Worm (Caenorhabditis elegans) whole organism, L1 larva: ENCODE results near the gene srxa-13.
A peak's percentile ranks its signal among the peaks of the same experiment; 100 is the strongest.

Experiments
- C16A3.4 ChIP-seq: fragments of 150-350 bp; optimal IDR thresholded peaks from 2 replicates; lab custom pipeline; 2014; ENCODE audit warnings: missing biosample characterization, missing genetic modification characterization
- C34B4.2 ChIP-seq: sonication (generic microtip); optimal IDR thresholded peaks from 2 replicates; lab custom pipeline; 2017; ENCODE audit warnings: mild to moderate bottlenecking, missing genetic modification characterization, missing compliant biosample characterization
- F16B12.6 ChIP-seq: fragments of 150-350 bp; optimal IDR thresholded peaks from 2 replicates; lab custom pipeline; 2014; ENCODE audit warnings: missing biosample characterization, missing genetic modification characterization
- aha-1 ChIP-seq: fragments of 150-350 bp; optimal IDR thresholded peaks from 2 replicates; lab custom pipeline; 2014; ENCODE audit warnings: missing biosample characterization, missing genetic modification characterization
- alr-1 ChIP-seq: fragments of 200-800 bp; sonication (Bioruptor generic); optimal IDR thresholded peaks from 2 replicates; lab custom pipeline; 2018; ENCODE audit warnings: borderline replicate concordance, mild to moderate bottlenecking, missing genetic modification characterization, missing compliant biosample characterization
- aly-2 ChIP-seq: fragments of 150-350 bp; optimal IDR thresholded peaks from 2 replicates; lab custom pipeline; 2014; ENCODE audit warnings: missing biosample characterization, missing genetic modification characterization
- ama-1 ChIP-seq: fragments of 150-350 bp; optimal IDR thresholded peaks from 2 replicates; lab custom pipeline; 2014
- ceh-63 ChIP-seq: fragments of 200-800 bp; sonication (Bioruptor generic); optimal IDR thresholded peaks from 2 replicates; lab custom pipeline; 2018; ENCODE audit warnings: mild to moderate bottlenecking, missing genetic modification characterization, missing compliant biosample characterization
- ceh-8 ChIP-seq: fragments of 200-800 bp; sonication (Bioruptor generic); optimal IDR thresholded peaks from 2 replicates; lab custom pipeline; 2018; ENCODE audit warnings: mild to moderate bottlenecking, missing genetic modification characterization, moderate library complexity, missing compliant biosample characterization
- ceh-82 ChIP-seq, 3 experiments: fragments of 150-350 bp in 1 of 3; sonication (generic microtip) in 2 of 3; optimal IDR thresholded peaks; 2 replicates each; lab custom pipeline; 2014 to 2017; ENCODE audit warnings: missing biosample characterization in 3 of 3, missing genetic modification characterization in 3 of 3
- ceh-88 ChIP-seq: fragments of 200-800 bp; sonication (Bioruptor generic); IDR thresholded peaks from 2 replicates; pipeline ENCODE4 v1.3.6; 2022; ENCODE audit warnings: missing genetic modification characterization, missing compliant biosample characterization
- ceh-90 ChIP-seq: sonication (generic microtip); optimal IDR thresholded peaks from 2 replicates; lab custom pipeline; 2016; ENCODE audit warnings: missing genetic modification characterization, missing compliant biosample characterization
- dpl-1 ChIP-seq, 3 experiments: fragments of 150-350 bp in 2 of 3; sonication (generic microtip) in 1 of 3; optimal IDR thresholded peaks; 2 replicates each; lab custom pipeline; 2014 to 2017; ENCODE audit warnings: missing biosample characterization in 3 of 3, missing genetic modification characterization in 3 of 3, missing genetic modification reagents in 3 of 3
- efl-1 ChIP-seq, 4 experiments: fragments of 150-350 bp; optimal IDR thresholded peaks in 3 of 4; peaks in 1 of 4; 1 replicate in 1 of 4; 2 replicates in 3 of 4; lab custom pipeline; 2014; ENCODE audit warnings: missing biosample characterization in 2 of 4, missing genetic modification characterization in 2 of 4, missing genetic modification reagents in 2 of 4
- egl-13 ChIP-seq: sonication (generic microtip); optimal IDR thresholded peaks from 2 replicates; lab custom pipeline; 2016; ENCODE audit warnings: missing genotype, missing genetic modification reagents, missing genetic modification characterization, missing compliant biosample characterization
- elt-3 ChIP-seq, 6 experiments: fragments of 150-350 bp in 1 of 6; sonication (generic microtip); optimal IDR thresholded peaks; 2 replicates each; lab custom pipeline; 2017 to 2018; ENCODE audit warnings: missing biosample characterization in 6 of 6, missing genetic modification characterization in 6 of 6, inconsistent platforms in 1 of 6
- fkh-10 ChIP-seq: sonication (generic microtip); optimal IDR thresholded peaks from 2 replicates; lab custom pipeline; 2017; ENCODE audit warnings: missing biosample characterization, missing genetic modification reagents, missing genetic modification characterization
- fkh-4 ChIP-seq: sonication (generic microtip); optimal IDR thresholded peaks from 2 replicates; lab custom pipeline; 2016; ENCODE audit warnings: missing compliant biosample characterization, missing genetic modification characterization, borderline replicate concordance
- fos-1 ChIP-seq: fragments of 150-350 bp; optimal IDR thresholded peaks from 2 replicates; lab custom pipeline; 2014; ENCODE audit warnings: missing biosample characterization, missing genetic modification characterization
- grh-1 ChIP-seq: fragments of 200-800 bp; sonication (Bioruptor generic); IDR thresholded peaks from 2 replicates; pipeline ENCODE4 v1.3.6; 2022; ENCODE audit warnings: missing genetic modification reagents, missing genetic modification characterization, missing compliant biosample characterization
- hlh-17 ChIP-seq: fragments of 200-800 bp; sonication (Bioruptor generic); optimal IDR thresholded peaks from 2 replicates; lab custom pipeline; 2018; ENCODE audit warnings: missing genetic modification characterization, mild to moderate bottlenecking, missing compliant biosample characterization, moderate library complexity, borderline replicate concordance
- hlh-4 ChIP-seq: sonication (generic microtip); optimal IDR thresholded peaks from 2 replicates; lab custom pipeline; 2016; ENCODE audit warnings: mild to moderate bottlenecking, missing genetic modification characterization, missing compliant biosample characterization
- jun-1 ChIP-seq: fragments of 150-350 bp; optimal IDR thresholded peaks from 2 replicates; lab custom pipeline; 2014; ENCODE audit warnings: missing biosample characterization, missing genetic modification reagents, missing genetic modification characterization
- lin-15B ChIP-seq: fragments of 150-350 bp; sonication (generic microtip); optimal IDR thresholded peaks from 3 replicates; lab custom pipeline; 2014; ENCODE audit warnings: missing biosample characterization, missing genetic modification characterization
- lin-39 ChIP-seq: fragments of 150-350 bp; optimal IDR thresholded peaks from 2 replicates; lab custom pipeline; 2014; ENCODE audit warnings: missing biosample characterization, missing genetic modification reagents, missing genetic modification characterization
- lir-3 ChIP-seq: sonication (generic microtip); optimal IDR thresholded peaks from 2 replicates; lab custom pipeline; 2016; ENCODE audit warnings: mild to moderate bottlenecking, missing genetic modification characterization, moderate library complexity, missing compliant biosample characterization; ENCODE audit not compliant: poor library complexity
- mdl-1 ChIP-seq, 2 experiments: fragments of 150-350 bp; optimal IDR thresholded peaks; 2 replicates each; lab custom pipeline; 2014 to 2017; ENCODE audit warnings: missing biosample characterization in 2 of 2, missing genetic modification characterization in 2 of 2, inconsistent platforms in 1 of 2
- mef-2 ChIP-seq: fragments of 150-350 bp; optimal IDR thresholded peaks from 2 replicates; lab custom pipeline; 2014; ENCODE audit warnings: missing biosample characterization, missing genetic modification characterization
- nhr-11 ChIP-seq: fragments of 150-350 bp; optimal IDR thresholded peaks from 2 replicates; lab custom pipeline; 2014; ENCODE audit warnings: missing biosample characterization, missing genetic modification characterization
- nhr-20 ChIP-seq: sonication (generic microtip); optimal IDR thresholded peaks from 2 replicates; lab custom pipeline; 2016; ENCODE audit warnings: mild to moderate bottlenecking, missing genetic modification characterization, missing compliant biosample characterization
- nhr-47 ChIP-seq: sonication (generic microtip); optimal IDR thresholded peaks from 2 replicates; lab custom pipeline; 2016; ENCODE audit warnings: mild to moderate bottlenecking, missing genetic modification characterization, moderate library complexity, missing compliant biosample characterization
- nhr-84 ChIP-seq: sonication (generic microtip); optimal IDR thresholded peaks from 2 replicates; lab custom pipeline; 2017; ENCODE audit warnings: missing biosample characterization, missing genetic modification characterization
- nhr-90 ChIP-seq: sonication (generic microtip); optimal IDR thresholded peaks from 2 replicates; lab custom pipeline; 2016; ENCODE audit warnings: mild to moderate bottlenecking, missing genetic modification characterization, missing compliant biosample characterization; ENCODE audit not compliant: poor library complexity
- pag-3 ChIP-seq: sonication (generic microtip); optimal IDR thresholded peaks from 2 replicates; lab custom pipeline; 2017; ENCODE audit warnings: missing genetic modification characterization, mild to moderate bottlenecking, missing compliant biosample characterization, antibody characterized with exemption, borderline replicate concordance; ENCODE audit not compliant: insufficient read depth
- pax-3 ChIP-seq: fragments of 200-800 bp; sonication (Bioruptor generic); optimal IDR thresholded peaks from 2 replicates; lab custom pipeline; 2018; ENCODE audit warnings: mild to moderate bottlenecking, missing genetic modification characterization, moderate library complexity, missing compliant biosample characterization
- rnt-1 ChIP-seq: sonication (generic microtip); optimal IDR thresholded peaks from 2 replicates; lab custom pipeline; 2016; ENCODE audit warnings: mild to moderate bottlenecking, missing genetic modification characterization, moderate library complexity, missing compliant biosample characterization
- skn-1 ChIP-seq: fragments of 150-350 bp; optimal IDR thresholded peaks from 2 replicates; lab custom pipeline; 2014; ENCODE audit warnings: missing biosample characterization, missing genetic modification characterization
- snu-23 ChIP-seq: sonication (generic microtip); optimal IDR thresholded peaks from 2 replicates; lab custom pipeline; 2016; ENCODE audit warnings: missing genetic modification characterization, missing compliant biosample characterization
- sox-4 ChIP-seq: sonication (generic microtip); optimal IDR thresholded peaks from 2 replicates; lab custom pipeline; 2016; ENCODE audit warnings: missing genetic modification characterization, missing compliant biosample characterization
- sup-37 ChIP-seq: fragments of 200-800 bp; sonication (Bioruptor generic); optimal IDR thresholded peaks from 2 replicates; lab custom pipeline; 2018; ENCODE audit warnings: mild to moderate bottlenecking, missing genetic modification characterization, missing compliant biosample characterization
- tbx-2 ChIP-seq: sonication (generic microtip); optimal IDR thresholded peaks from 2 replicates; lab custom pipeline; 2016; ENCODE audit warnings: missing genetic modification characterization, missing compliant biosample characterization
- unc-130 ChIP-seq: fragments of 150-350 bp; optimal IDR thresholded peaks from 2 replicates; lab custom pipeline; 2017; ENCODE audit warnings: missing biosample characterization, missing genetic modification characterization, inconsistent platforms
- vab-15 ChIP-seq: sonication (generic microtip); optimal IDR thresholded peaks from 2 replicates; lab custom pipeline; 2017; ENCODE audit warnings: missing genotype, mild to moderate bottlenecking, missing genetic modification characterization, missing compliant biosample characterization
- zag-1 ChIP-seq: fragments of 150-350 bp; optimal IDR thresholded peaks from 2 replicates; lab custom pipeline; 2014; ENCODE audit warnings: missing biosample characterization, missing genetic modification characterization
- ztf-4 ChIP-seq: fragments of 150-350 bp; optimal IDR thresholded peaks from 2 replicates; lab custom pipeline; 2014; ENCODE audit warnings: missing biosample characterization, missing genetic modification characterization

The srxa-13 gene

ce11 chrV:13909400-13909799 is 20.2 kb upstream of the srxa-13 start, which contains the start of gene C06B3.7 (continued):
- TF ChIP-seq nhr-90 (tag; lab: Kevin White, UChicago): peak; percentile 83
- TF ChIP-seq fkh-10 (GFP tag; lab: Kevin White, UChicago): no peak
- no peak for TF ChIP-seq F16B12.6 (tag; lab: Kevin White, UChicago)
- TF ChIP-seq nhr-20 (tag; lab: Kevin White, UChicago): peak; percentile 94
- peak; percentile 84 for TF ChIP-seq skn-1 (tag; lab: Kevin White, UChicago)
- TF ChIP-seq elt-3 (tag; optimal IDR thresholded peaks at IDR 0.05; lab: Kevin White, UChicago): peak in 4 of 6 experiments; percentile 16 to 97 (median 50)
- TF ChIP-seq rnt-1 (tag; lab: Kevin White, UChicago): peak; percentile 85
- TF ChIP-seq ceh-90 (tag; lab: Kevin White, UChicago): peak; percentile 26
- TF ChIP-seq ama-1: peak; percentile 66
- TF ChIP-seq ceh-63: no peak
- TF ChIP-seq lin-15B: no peak
- TF ChIP-seq lin-39: peak; percentile 34
- no peak for TF ChIP-seq zag-1
- no peak for TF ChIP-seq C34B4.2 (tag; lab: Kevin White, UChicago)
- peak; percentile 62 for TF ChIP-seq fos-1 (tag; lab: Kevin White, UChicago)
- TF ChIP-seq alr-1 (tag; lab: Kevin White, UChicago): no peak
- TF ChIP-seq sup-37: no peak
- peak; percentile 96 for TF ChIP-seq unc-130 (tag; lab: Kevin White, UChicago)
- peak; percentile 64 for TF ChIP-seq mef-2
- TF ChIP-seq fkh-4: no peak
- no peak for TF ChIP-seq ceh-8 (GFP tag; lab: Kevin White, UChicago)
- peak in 2 of 3 experiments; percentile 40 to 52 for TF ChIP-seq ceh-82 (tag; optimal IDR thresholded peaks at IDR 0.05; lab: Kevin White, UChicago)
- TF ChIP-seq aly-2: no peak
- TF ChIP-seq efl-1 (optimal IDR thresholded peaks at IDR 0.05; lab: Kevin White, UChicago): peak; percentile 36 to 54
- TF ChIP-seq efl-1 (GFP tag; optimal IDR thresholded peaks at IDR 0.05 in 1 of 2; lab: Kevin White, UChicago): peak; percentile 26 to 87
- TF ChIP-seq nhr-11 (tag; lab: Kevin White, UChicago): peak; percentile 55
- no peak for TF ChIP-seq nhr-84 (tag; lab: Kevin White, UChicago)
- peak; percentile 100 for TF ChIP-seq vab-15 (tag; lab: Kevin White, UChicago)
- TF ChIP-seq dpl-1 (GFP tag; optimal IDR thresholded peaks at IDR 0.05; lab: Kevin White, UChicago): peak; percentile 45 to 54 (median 52)
- peak; percentile 83 for TF ChIP-seq nhr-47

ce11 chrV:13915390-13915789 is 14.2 kb upstream of the srxa-13 start, which contains the start of gene gcy-32:
gcy-32 (minus strand) TSS chrV:13915490.
- TF ChIP-seq grh-1 (GFP tag; lab: Robert Waterston, UW) (no peak), lir-3 (tag; lab: Kevin White, UChicago) (no peak)

ce11 chrV:13916196-13916595 is 13.4 kb upstream of the srxa-13 start, which contains the start of gene str-252:
str-252 (plus strand) TSS chrV:13916496.
- TF ChIP-seq nhr-84 (tag; lab: Kevin White, UChicago): no peak
- no peak for TF ChIP-seq C16A3.4 (tag; lab: Kevin White, UChicago)
- TF ChIP-seq pag-3 (tag; lab: Kevin White, UChicago): no peak
- no peak for TF ChIP-seq egl-13 (tag; lab: Kevin White, UChicago)
- no peak for TF ChIP-seq sox-4 (tag; lab: Kevin White, UChicago)
- TF ChIP-seq ama-1: no peak
- TF ChIP-seq ceh-82 (tag; optimal IDR thresholded peaks at IDR 0.05; lab: Kevin White, UChicago): no peak
- TF ChIP-seq tbx-2: no peak
- TF ChIP-seq ceh-88 (GFP tag; lab: Robert Waterston, UW): no peak
- TF ChIP-seq ztf-4 (tag; lab: Kevin White, UChicago): no peak
- TF ChIP-seq jun-1 (tag; lab: Kevin White, UChicago): no peak
- no peak for TF ChIP-seq aha-1 (tag; lab: Kevin White, UChicago)
- no peak for TF ChIP-seq mdl-1 (tag; optimal IDR thresholded peaks at IDR 0.05; lab: Kevin White, UChicago)
- no peak for TF ChIP-seq snu-23 (GFP tag; lab: Kevin White, UChicago)
- TF ChIP-seq hlh-4: no peak
- no peak for TF ChIP-seq pax-3
- no peak for TF ChIP-seq hlh-17 (GFP tag; lab: Kevin White, UChicago)
- TF ChIP-seq vab-15 (tag; lab: Kevin White, UChicago): no peak
- TF ChIP-seq fkh-4: no peak
- TF ChIP-seq ceh-8 (GFP tag; lab: Kevin White, UChicago): no peak
